Worm (Caenorhabditis elegans) whole organism, L1 larva: ENCODE results near the gene idpc-2.

Source experiments
- C16A3.4 ChIP-seq: fragments of 150-350 bp; optimal IDR thresholded peaks from 2 replicates; lab custom pipeline; 2014; ENCODE audit warnings: missing biosample characterization, missing genetic modification characterization
- C34B4.2 ChIP-seq: sonication (generic microtip); optimal IDR thresholded peaks from 2 replicates; lab custom pipeline; 2017; ENCODE audit warnings: mild to moderate bottlenecking, missing genetic modification characterization, missing compliant biosample characterization
- Y116A8C.19 ChIP-seq: sonication (generic microtip); optimal IDR thresholded peaks from 2 replicates; lab custom pipeline; 2016; ENCODE audit warnings: missing compliant biosample characterization, missing genetic modification characterization, borderline replicate concordance
- aly-2 ChIP-seq: fragments of 150-350 bp; optimal IDR thresholded peaks from 2 replicates; lab custom pipeline; 2014; ENCODE audit warnings: missing biosample characterization, missing genetic modification characterization
- ama-1 ChIP-seq: fragments of 150-350 bp; optimal IDR thresholded peaks from 2 replicates; lab custom pipeline; 2014
- blmp-1 ChIP-seq: fragments of 150-350 bp; optimal IDR thresholded peaks from 2 replicates; lab custom pipeline; 2014; ENCODE audit warnings: missing biosample characterization, missing genetic modification characterization
- ceh-63 ChIP-seq: fragments of 200-800 bp; sonication (Bioruptor generic); optimal IDR thresholded peaks from 2 replicates; lab custom pipeline; 2018; ENCODE audit warnings: mild to moderate bottlenecking, missing genetic modification characterization, missing compliant biosample characterization
- ceh-8 ChIP-seq: fragments of 200-800 bp; sonication (Bioruptor generic); optimal IDR thresholded peaks from 2 replicates; lab custom pipeline; 2018; ENCODE audit warnings: mild to moderate bottlenecking, missing genetic modification characterization, moderate library complexity, missing compliant biosample characterization
- ceh-82 ChIP-seq, 3 experiments: fragments of 150-350 bp in 1 of 3; sonication (generic microtip) in 2 of 3; optimal IDR thresholded peaks; 2 replicates each; lab custom pipeline; 2014 to 2017; ENCODE audit warnings: missing biosample characterization in 3 of 3, missing genetic modification characterization in 3 of 3
- ceh-88 ChIP-seq: fragments of 200-800 bp; sonication (Bioruptor generic); IDR thresholded peaks from 2 replicates; pipeline ENCODE4 v1.3.6; 2022; ENCODE audit warnings: missing genetic modification characterization, missing compliant biosample characterization
- ceh-90 ChIP-seq: sonication (generic microtip); optimal IDR thresholded peaks from 2 replicates; lab custom pipeline; 2016; ENCODE audit warnings: missing genetic modification characterization, missing compliant biosample characterization
- dpl-1 ChIP-seq, 3 experiments: fragments of 150-350 bp in 2 of 3; sonication (generic microtip) in 1 of 3; optimal IDR thresholded peaks; 2 replicates each; lab custom pipeline; 2014 to 2017; ENCODE audit warnings: missing biosample characterization in 3 of 3, missing genetic modification characterization in 3 of 3, missing genetic modification reagents in 3 of 3
- dsc-1 ChIP-seq: sonication (generic microtip); optimal IDR thresholded peaks from 2 replicates; lab custom pipeline; 2016; ENCODE audit warnings: mild to moderate bottlenecking, missing genetic modification characterization, missing compliant biosample characterization
- efl-1 ChIP-seq, 4 experiments: fragments of 150-350 bp; optimal IDR thresholded peaks in 3 of 4; peaks in 1 of 4; 1 replicate in 1 of 4; 2 replicates in 3 of 4; lab custom pipeline; 2014; ENCODE audit warnings: missing biosample characterization in 2 of 4, missing genetic modification characterization in 2 of 4, missing genetic modification reagents in 2 of 4
- efl-3 ChIP-seq: fragments of 200-800 bp; sonication (Bioruptor generic); optimal IDR thresholded peaks from 2 replicates; lab custom pipeline; 2018; ENCODE audit warnings: mild to moderate bottlenecking, missing genetic modification characterization, missing compliant biosample characterization
- egl-27 ChIP-seq, 2 experiments: fragments of 150-350 bp in 1 of 2; sonication (generic microtip); optimal IDR thresholded peaks; 3 replicates each; lab custom pipeline; 2017 to 2018; ENCODE audit warnings: missing biosample characterization in 2 of 2, missing genetic modification characterization in 2 of 2, missing genetic modification reagents in 2 of 2
- elt-2 ChIP-seq: sonication (generic microtip); optimal IDR thresholded peaks from 2 replicates; lab custom pipeline; 2016; ENCODE audit warnings: missing genetic modification characterization, mild to moderate bottlenecking, inconsistent platforms, missing compliant biosample characterization, missing genetic modification reagents
- elt-3 ChIP-seq, 6 experiments: fragments of 150-350 bp in 1 of 6; sonication (generic microtip); optimal IDR thresholded peaks; 2 replicates each; lab custom pipeline; 2017 to 2018; ENCODE audit warnings: missing biosample characterization in 6 of 6, missing genetic modification characterization in 6 of 6, inconsistent platforms in 1 of 6
- fkh-10 ChIP-seq: sonication (generic microtip); optimal IDR thresholded peaks from 2 replicates; lab custom pipeline; 2017; ENCODE audit warnings: missing biosample characterization, missing genetic modification reagents, missing genetic modification characterization
- fkh-4 ChIP-seq: sonication (generic microtip); optimal IDR thresholded peaks from 2 replicates; lab custom pipeline; 2016; ENCODE audit warnings: missing compliant biosample characterization, missing genetic modification characterization, borderline replicate concordance
- fkh-8 ChIP-seq: sonication (generic microtip); optimal IDR thresholded peaks from 2 replicates; lab custom pipeline; 2016; ENCODE audit warnings: mild to moderate bottlenecking, missing genetic modification characterization, missing compliant biosample characterization
- fos-1 ChIP-seq: fragments of 150-350 bp; optimal IDR thresholded peaks from 2 replicates; lab custom pipeline; 2014; ENCODE audit warnings: missing biosample characterization, missing genetic modification characterization
- irx-1 ChIP-seq: sonication (generic microtip); optimal IDR thresholded peaks from 2 replicates; lab custom pipeline; 2016; ENCODE audit warnings: missing genetic modification characterization, missing compliant biosample characterization
- lin-14 ChIP-seq: fragments of 200-800 bp; sonication (Bioruptor generic); optimal IDR thresholded peaks from 2 replicates; lab custom pipeline; 2018; ENCODE audit warnings: mild to moderate bottlenecking, missing genetic modification characterization, moderate library complexity, missing compliant biosample characterization
- lin-39 ChIP-seq: fragments of 150-350 bp; optimal IDR thresholded peaks from 2 replicates; lab custom pipeline; 2014; ENCODE audit warnings: missing biosample characterization, missing genetic modification reagents, missing genetic modification characterization
- lir-3 ChIP-seq: sonication (generic microtip); optimal IDR thresholded peaks from 2 replicates; lab custom pipeline; 2016; ENCODE audit warnings: mild to moderate bottlenecking, missing genetic modification characterization, moderate library complexity, missing compliant biosample characterization; ENCODE audit not compliant: poor library complexity
- lsy-2 ChIP-seq, 2 experiments: fragments of 150-350 bp; optimal IDR thresholded peaks; 2 replicates each; lab custom pipeline; 2014; ENCODE audit warnings: missing biosample characterization in 2 of 2, missing genetic modification characterization in 2 of 2
- mep-1 ChIP-seq: fragments of 150-350 bp; optimal IDR thresholded peaks from 2 replicates; lab custom pipeline; 2014; ENCODE audit warnings: missing biosample characterization, missing genetic modification characterization
- nhr-237 ChIP-seq: fragments of 150-350 bp; optimal IDR thresholded peaks from 2 replicates; lab custom pipeline; 2014; ENCODE audit warnings: missing biosample characterization, missing genetic modification characterization
- nhr-28 ChIP-seq: fragments of 150-350 bp; optimal IDR thresholded peaks from 2 replicates; lab custom pipeline; 2014; ENCODE audit warnings: missing biosample characterization, missing genetic modification characterization
- nhr-47 ChIP-seq: sonication (generic microtip); optimal IDR thresholded peaks from 2 replicates; lab custom pipeline; 2016; ENCODE audit warnings: mild to moderate bottlenecking, missing genetic modification characterization, moderate library complexity, missing compliant biosample characterization
- pag-3 ChIP-seq: sonication (generic microtip); optimal IDR thresholded peaks from 2 replicates; lab custom pipeline; 2017; ENCODE audit warnings: missing genetic modification characterization, mild to moderate bottlenecking, missing compliant biosample characterization, antibody characterized with exemption, borderline replicate concordance; ENCODE audit not compliant: insufficient read depth
- pax-3 ChIP-seq: fragments of 200-800 bp; sonication (Bioruptor generic); optimal IDR thresholded peaks from 2 replicates; lab custom pipeline; 2018; ENCODE audit warnings: mild to moderate bottlenecking, missing genetic modification characterization, moderate library complexity, missing compliant biosample characterization
- rnt-1 ChIP-seq: sonication (generic microtip); optimal IDR thresholded peaks from 2 replicates; lab custom pipeline; 2016; ENCODE audit warnings: mild to moderate bottlenecking, missing genetic modification characterization, moderate library complexity, missing compliant biosample characterization
- skn-1 ChIP-seq: fragments of 150-350 bp; optimal IDR thresholded peaks from 2 replicates; lab custom pipeline; 2014; ENCODE audit warnings: missing biosample characterization, missing genetic modification characterization
- snpc-4 ChIP-seq: fragments of 150-350 bp; optimal IDR thresholded peaks from 2 replicates; lab custom pipeline; 2014; ENCODE audit warnings: missing biosample characterization, missing genetic modification characterization
- sox-4 ChIP-seq: sonication (generic microtip); optimal IDR thresholded peaks from 2 replicates; lab custom pipeline; 2016; ENCODE audit warnings: missing genetic modification characterization, missing compliant biosample characterization
- sup-37 ChIP-seq: fragments of 200-800 bp; sonication (Bioruptor generic); optimal IDR thresholded peaks from 2 replicates; lab custom pipeline; 2018; ENCODE audit warnings: mild to moderate bottlenecking, missing genetic modification characterization, missing compliant biosample characterization
- tbx-2 ChIP-seq: sonication (generic microtip); optimal IDR thresholded peaks from 2 replicates; lab custom pipeline; 2016; ENCODE audit warnings: missing genetic modification characterization, missing compliant biosample characterization
- unc-30 ChIP-seq: sonication (generic microtip); optimal IDR thresholded peaks from 2 replicates; lab custom pipeline; 2017; ENCODE audit warnings: missing biosample characterization, missing genetic modification characterization
- unc-62 ChIP-seq: fragments of 150-350 bp; optimal IDR thresholded peaks from 2 replicates; lab custom pipeline; 2014; ENCODE audit warnings: missing biosample characterization, missing genetic modification reagents, missing genetic modification characterization
- unc-86 ChIP-seq: sonication (generic microtip); optimal IDR thresholded peaks from 2 replicates; lab custom pipeline; 2016; ENCODE audit warnings: missing genetic modification characterization, missing compliant biosample characterization
- xbp-1 ChIP-seq: sonication (generic microtip); optimal IDR thresholded peaks from 2 replicates; lab custom pipeline; 2016; ENCODE audit warnings: missing genetic modification characterization, missing compliant biosample characterization
- zip-4 ChIP-seq: fragments of 200-800 bp; sonication (Bioruptor generic); optimal IDR thresholded peaks from 2 replicates; lab custom pipeline; 2018; ENCODE audit warnings: mild to moderate bottlenecking, missing genetic modification characterization, moderate library complexity, missing compliant biosample characterization
- ztf-4 ChIP-seq: fragments of 150-350 bp; optimal IDR thresholded peaks from 2 replicates; lab custom pipeline; 2014; ENCODE audit warnings: missing biosample characterization, missing genetic modification characterization

Gene idpc-2

DNA sequence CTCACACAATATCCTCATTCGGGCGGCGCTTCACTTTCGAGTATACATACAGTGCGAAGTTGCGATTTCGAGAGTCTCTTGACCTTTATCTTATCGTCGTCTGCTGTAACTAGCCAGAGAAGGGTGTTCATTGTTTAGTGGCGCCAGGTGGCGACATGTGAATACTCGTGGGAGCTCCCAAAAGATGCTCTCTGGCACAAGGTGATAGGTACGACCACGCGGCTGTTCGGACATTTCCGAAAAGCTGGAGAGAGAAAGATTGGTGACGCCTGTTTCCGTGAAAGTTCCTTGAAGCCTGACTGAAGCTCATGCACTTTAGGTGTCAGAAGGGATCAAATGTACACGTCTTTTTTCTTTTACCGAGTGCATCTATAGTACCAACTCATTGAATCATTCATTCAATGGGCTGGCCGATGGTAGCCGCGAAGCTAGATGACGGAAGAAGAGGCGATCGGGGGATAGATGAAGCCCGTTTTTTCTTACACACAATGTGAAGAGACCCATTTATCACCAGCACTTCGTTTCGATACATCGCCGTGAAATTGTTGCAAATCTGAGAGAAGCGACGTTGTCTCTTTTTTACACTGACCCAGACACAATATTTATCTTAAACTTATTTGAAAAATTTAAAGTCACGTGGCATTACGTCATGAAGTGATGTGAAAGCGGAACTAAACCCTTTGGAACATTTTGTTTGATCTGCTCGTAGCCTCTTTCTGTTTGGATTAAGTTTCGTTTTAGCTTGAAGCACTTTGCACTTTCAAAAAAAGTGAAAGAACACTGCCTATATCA lies 46.3 kb upstream of the idpc-2 start (continued):
- TF ChIP-seq pag-3 (tag; lab: Kevin White, UChicago) (no peak), unc-62 (no peak), fkh-10 (GFP tag; lab: Kevin White, UChicago) (no peak), ztf-4 (tag; lab: Kevin White, UChicago) (peak; percentile 23), fkh-8 (tag; lab: Kevin White, UChicago) (no peak), snpc-4 (tag; lab: Kevin White, UChicago) (no peak), ceh-90 (tag; lab: Kevin White, UChicago) (no peak), ama-1 (lab: Kevin White, UChicago) (no peak), mep-1 (no peak), xbp-1 (tag; lab: Kevin White, UChicago) (no peak), fos-1 (tag; lab: Kevin White, UChicago) (no peak), nhr-47 (peak; percentile 21), C16A3.4 (tag; lab: Kevin White, UChicago) (no peak), irx-1 (tag; lab: Kevin White, UChicago) (no peak), sox-4 (tag; lab: Kevin White, UChicago) (no peak), lin-39 (tag; lab: Kevin White, UChicago) (peak; percentile 33), Y116A8C.19 (tag; lab: Kevin White, UChicago) (no peak), dsc-1 (tag; lab: Kevin White, UChicago) (no peak), egl-27 (tag; optimal IDR thresholded peaks at IDR 0.05; lab: Kevin White, UChicago) (no peak), efl-3 (GFP tag; lab: Kevin White, UChicago) (no peak), unc-86 (tag; lab: Kevin White, UChicago) (no peak), rnt-1 (tag; lab: Kevin White, UChicago) (peak; percentile 73), nhr-237 (tag; lab: Kevin White, UChicago) (no peak), sup-37 (GFP tag; lab: Kevin White, UChicago) (no peak), blmp-1 (tag; lab: Kevin White, UChicago) (no peak), unc-30 (tag; lab: Kevin White, UChicago) (no peak), aly-2 (no peak), lsy-2 (tag; optimal IDR thresholded peaks at IDR 0.05; lab: Kevin White, UChicago) (no peak), ceh-63 (GFP tag; lab: Kevin White, UChicago) (no peak)

DNA sequence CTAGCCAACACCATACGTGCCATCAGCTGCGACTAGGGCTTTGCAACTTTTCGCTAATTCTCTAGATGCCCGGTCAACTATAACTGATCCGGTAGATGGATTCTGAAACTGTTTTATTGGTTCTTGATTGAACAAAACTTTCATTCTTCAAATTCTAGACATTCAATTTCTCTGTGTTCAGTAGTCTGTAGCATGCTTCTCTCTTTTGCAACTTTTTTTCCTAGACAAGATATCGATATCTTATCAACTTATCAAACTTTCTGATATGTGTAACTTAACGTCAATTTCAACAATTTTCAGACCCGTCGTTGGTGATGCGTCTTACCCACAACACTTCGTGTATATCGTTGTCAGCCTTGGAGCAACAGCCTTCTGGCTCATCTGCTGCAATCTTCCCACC lies 44.7 kb upstream of the idpc-2 start, which contains the start of gene ZC190.4:
Gene ZC190.4, plus strand, starts transcription at position 301 of the 400 bp plus-strand sequence.
- TF ChIP-seq ceh-88 (GFP tag; lab: Robert Waterston, UW) (no peak), efl-1 (optimal IDR thresholded peaks at IDR 0.05; lab: Kevin White, UChicago) (no peak), efl-1 (GFP tag; optimal IDR thresholded peaks at IDR 0.05 in 1 of 2; lab: Kevin White, UChicago) (peak in 1 of 2 experiments; percentile 58)
- TF ChIP-seq, all 84 proteins: peak for 1

DNA sequence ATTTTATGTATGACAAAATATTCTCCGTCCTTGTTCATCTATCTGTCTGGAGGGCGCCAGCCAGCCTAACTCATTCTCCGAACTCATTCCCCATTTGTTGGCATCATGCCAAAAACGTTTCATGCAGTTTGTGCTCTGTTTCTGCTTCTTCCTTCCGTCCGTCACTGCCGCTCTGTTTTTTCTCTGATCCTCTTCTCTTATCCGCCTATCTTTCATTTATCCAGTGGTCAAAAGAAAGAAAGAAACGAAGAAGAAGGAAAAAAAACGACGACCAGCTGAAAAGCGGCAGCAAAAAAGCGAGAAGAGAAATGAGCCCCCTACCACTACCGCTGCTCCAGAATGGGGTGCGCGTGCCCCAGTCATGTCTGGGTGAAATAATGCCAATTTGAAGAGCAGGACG lies 41.9 kb upstream of the idpc-2 start:
- TF ChIP-seq tbx-2 (tag; lab: Kevin White, UChicago) = peak; percentile 43
- TF ChIP-seq nhr-28 (tag; lab: Kevin White, UChicago) = no peak
- TF ChIP-seq dpl-1 (GFP tag; optimal IDR thresholded peaks at IDR 0.05; lab: Kevin White, UChicago) = no peak
- TF ChIP-seq pax-3 (tag; lab: Kevin White, UChicago) = no peak
- peak; percentile 45 for TF ChIP-seq dsc-1 (tag; lab: Kevin White, UChicago)
- no peak for TF ChIP-seq Y116A8C.19 (tag; lab: Kevin White, UChicago)
- TF ChIP-seq irx-1 (tag; lab: Kevin White, UChicago) = peak; percentile 10
- TF ChIP-seq ceh-82 (tag; optimal IDR thresholded peaks at IDR 0.05; lab: Kevin White, UChicago) = peak in 2 of 3 experiments; percentile 14 to 33
- no peak for TF ChIP-seq skn-1 (tag; lab: Kevin White, UChicago)
- TF ChIP-seq fkh-10 (GFP tag; lab: Kevin White, UChicago) = no peak
- TF ChIP-seq ceh-8 (GFP tag; lab: Kevin White, UChicago) = no peak
- TF ChIP-seq egl-27 (tag; optimal IDR thresholded peaks at IDR 0.05; lab: Kevin White, UChicago) = no peak
- TF ChIP-seq ama-1 (lab: Kevin White, UChicago) = no peak
- peak; percentile 81 for TF ChIP-seq unc-86 (tag; lab: Kevin White, UChicago)
- TF ChIP-seq pag-3 (tag; lab: Kevin White, UChicago) = no peak
- no peak for TF ChIP-seq sup-37 (GFP tag; lab: Kevin White, UChicago)
- TF ChIP-seq fkh-4 (tag; lab: Kevin White, UChicago) = no peak
- no peak for TF ChIP-seq lir-3 (tag; lab: Kevin White, UChicago)
- TF ChIP-seq elt-2 (tag; lab: Kevin White, UChicago) = no peak
- no peak for TF ChIP-seq elt-3 (tag; optimal IDR thresholded peaks at IDR 0.05; lab: Kevin White, UChicago)
- TF ChIP-seq lin-14 = peak; percentile 91
- no peak for TF ChIP-seq zip-4 (GFP tag; lab: Kevin White, UChicago)
- no peak for TF ChIP-seq C34B4.2
- TF ChIP-seq unc-30 (tag; lab: Kevin White, UChicago) = no peak
